Worm (Caenorhabditis elegans) whole organism, late embryonic: ENCODE data around the gene F58H1.8.

ENCODE experiments used
- F13H6.1 ChIP-seq: sonication (generic microtip); optimal IDR thresholded peaks from 2 replicates; lab custom pipeline; 2016; ENCODE audit warnings: missing genetic modification characterization, missing compliant biosample characterization
- lin-11 ChIP-seq: fragments of 200-800 bp; sonication (Bioruptor generic); optimal IDR thresholded peaks from 2 replicates; lab custom pipeline; 2018; ENCODE audit warnings: mild to moderate bottlenecking, missing genetic modification characterization, missing compliant biosample characterization
- pha-2 ChIP-seq: sonication (generic microtip); optimal IDR thresholded peaks from 2 replicates; lab custom pipeline; 2017; ENCODE audit warnings: mild to moderate bottlenecking, missing genetic modification characterization, missing compliant biosample characterization

DNA sequence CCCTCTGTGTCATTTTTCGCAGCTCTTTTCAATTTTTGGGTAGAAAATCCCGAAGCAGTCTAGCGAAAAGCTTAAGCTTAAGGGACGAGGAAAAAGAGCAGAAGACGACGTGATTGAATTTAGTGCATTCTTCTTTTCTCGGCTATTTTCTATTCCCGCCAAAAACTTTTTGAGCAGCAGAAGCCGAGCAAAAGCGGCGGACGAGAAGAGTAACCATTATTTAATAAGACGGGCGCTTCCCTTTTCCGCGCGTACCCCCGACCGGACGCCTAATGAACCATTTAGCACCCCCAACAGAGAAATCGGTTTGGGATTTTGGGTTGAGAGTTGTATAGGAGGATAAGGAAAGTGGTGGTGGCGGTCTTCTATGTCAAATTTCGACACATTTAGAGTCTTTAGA lies 18.7 kb downstream of the F58H1.8 start:
- no peak for TF ChIP-seq F13H6.1 (tag; lab: Kevin White, UChicago)
- no peak for TF ChIP-seq pha-2
- TF ChIP-seq lin-11 (tag; lab: Kevin White, UChicago), result no peak
